Worm (Caenorhabditis elegans) whole organism, late embryonic: ENCODE measurements around the gene M110.3.

ENCODE experiments used
- fkh-10 ChIP-seq: fragments of 150-350 bp; optimal IDR thresholded peaks from 2 replicates; lab custom pipeline; 2014; ENCODE audit warnings: missing biosample characterization, missing genetic modification reagents, missing genetic modification characterization
- nhr-11 ChIP-seq: fragments of 150-350 bp; optimal IDR thresholded peaks from 2 replicates; lab custom pipeline; 2014; ENCODE audit warnings: missing biosample characterization, missing genetic modification characterization

- TF ChIP-seq nhr-11 (tag; lab: Kevin White, UChicago) (no peak), fkh-10 (GFP tag; lab: Kevin White, UChicago) (no peak)
Measured at ce11 chrII:8185016-8185493, 31.4 kb downstream of the M110.3 start, which contains the start of the genes mig-5 and cct-1.
